Worm (Caenorhabditis elegans) whole organism, young adult: ENCODE measurements around the gene C24H12.1.

Source experiments
- F57C9.4 ChIP-seq: sonication (generic microtip); optimal IDR thresholded peaks from 2 replicates; lab custom pipeline; 2017; ENCODE audit warnings: mild to moderate bottlenecking, missing genetic modification characterization, missing compliant biosample characterization
- ama-1 ChIP-seq, 3 experiments: fragments of 150-350 bp in 1 of 3; sonication (generic microtip) in 2 of 3; optimal IDR thresholded peaks; 2 replicates each; lab custom pipeline; 2014 to 2018; ENCODE audit warnings: missing biosample characterization in 2 of 3, missing genetic modification characterization in 2 of 3, missing genetic modification reagents in 2 of 3
- aptf-2 ChIP-seq: fragments of 200-800 bp; sonication (Bioruptor generic); conservative IDR thresholded peaks from 2 replicates; pipeline ENCODE4 v1.3.6; 2022; ENCODE audit warnings: missing genetic modification reagents, missing genetic modification characterization, missing compliant biosample characterization
- ceh-27 ChIP-seq: fragments of 200-800 bp; sonication (Bioruptor generic); optimal IDR thresholded peaks from 2 replicates; lab custom pipeline; 2018; ENCODE audit warnings: mild to moderate bottlenecking, missing genetic modification characterization, moderate library complexity, missing compliant biosample characterization
- him-1 ChIP-seq: sonication (generic microtip); optimal IDR thresholded peaks from 2 replicates; lab custom pipeline; 2016; ENCODE audit warnings: missing genotype, missing genetic modification reagents, missing genetic modification characterization, missing compliant biosample characterization
- hlh-12 ChIP-seq: sonication (generic microtip); optimal IDR thresholded peaks from 2 replicates; lab custom pipeline; 2016; ENCODE audit warnings: missing genetic modification characterization, missing compliant biosample characterization
- nhr-80 ChIP-seq: sonication (generic microtip); optimal IDR thresholded peaks from 2 replicates; lab custom pipeline; 2016; ENCODE audit warnings: missing genetic modification characterization, missing compliant biosample characterization
- pha-4 ChIP-seq: fragments of 150-350 bp; sonication (generic microtip); optimal IDR thresholded peaks from 2 replicates; lab custom pipeline; 2014; ENCODE audit warnings: missing biosample characterization, missing genetic modification reagents, missing genetic modification characterization
- snpc-4 ChIP-seq, 5 experiments: fragments of 150-350 bp in 1 of 5; sonication (generic microtip) in 4 of 5; optimal IDR thresholded peaks; 2 replicates each; lab custom pipeline; 2014 to 2018; ENCODE audit warnings: missing genetic modification characterization in 5 of 5, missing biosample characterization in 3 of 5, antibody characterized with exemption in 2 of 5, mild to moderate bottlenecking in 2 of 5, missing compliant biosample characterization in 2 of 5, missing genotype in 2 of 5, moderate library complexity in 2 of 5, missing genetic modification reagents in 1 of 5
- tbx-9 ChIP-seq: sonication (generic microtip); optimal IDR thresholded peaks from 2 replicates; lab custom pipeline; 2016; ENCODE audit warnings: borderline replicate concordance, missing genetic modification characterization, inconsistent platforms, missing compliant biosample characterization

DNA sequence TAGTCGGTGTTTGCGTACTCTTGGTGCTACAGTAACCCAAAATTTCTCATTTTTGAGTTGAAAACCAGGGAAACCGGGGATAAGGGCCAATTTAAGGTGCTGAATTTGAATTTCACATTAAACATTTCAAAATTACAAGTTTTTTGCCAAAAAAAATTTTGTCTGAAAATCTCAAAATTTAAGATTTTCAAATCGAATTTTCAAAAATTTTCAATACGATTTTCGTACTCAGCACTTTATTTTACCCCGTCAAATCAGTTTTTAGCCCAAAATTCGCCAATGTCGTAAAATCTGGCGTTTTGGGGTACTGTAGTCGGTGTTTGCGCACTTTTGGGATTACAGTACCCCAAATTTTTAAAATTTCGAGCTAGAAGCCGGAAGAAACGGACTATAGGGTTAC lies 19.6 kb downstream of the C24H12.1 start, which contains the start of gene W10D9.3:
- TF ChIP-seq pha-4 (tag; lab: Kevin White, UChicago) (no peak), hlh-12 (no peak), F57C9.4 (tag; lab: Kevin White, UChicago) (no peak), ama-1 (optimal IDR thresholded peaks at IDR 0.05; lab: Kevin White, UChicago) (no peak), ama-1 (GFP tag; optimal IDR thresholded peaks at IDR 0.05; lab: Kevin White, UChicago) (no peak), tbx-9 (tag; lab: Kevin White, UChicago) (no peak), aptf-2 (no peak), nhr-80 (tag; lab: Kevin White, UChicago) (no peak), snpc-4 (GFP tag; optimal IDR thresholded peaks at IDR 0.05; lab: Kevin White, UChicago) (no peak), snpc-4 (tag; optimal IDR thresholded peaks at IDR 0.05; lab: Kevin White, UChicago) (no peak), ceh-27 (no peak), him-1 (tag; lab: Kevin White, UChicago) (no peak)
